Fruit fly (Drosophila melanogaster) whole organism, embryonic: ENCODE results near the gene CG4452.
A peak's percentile ranks its signal among the peaks of the same experiment; 100 is the strongest.

Experiments
- ATbp ChIP-seq: fragments of 200-800 bp; sonication (Bioruptor generic); optimal IDR thresholded peaks from 2 replicates; lab custom pipeline; 2017; ENCODE audit warnings: missing biosample characterization, mild to moderate bottlenecking, missing genetic modification characterization, missing genetic modification reagents
- CG10321 ChIP-seq: fragments of 200-800 bp; sonication (Bioruptor generic); IDR thresholded peaks from 2 replicates; pipeline ENCODE4 v1.3.6; 2022; ENCODE audit warnings: missing biosample characterization, missing genetic modification characterization
- CG10654 ChIP-seq: fragments of 200-800 bp; sonication (Bioruptor generic); optimal IDR thresholded peaks from 2 replicates; lab custom pipeline; 2016; ENCODE audit warnings: missing biosample characterization, missing genetic modification characterization
- CG11456 ChIP-seq: fragments of 200-800 bp; sonication (Bioruptor generic); IDR thresholded peaks from 3 replicates; pipeline ENCODE4 v1.3.6; 2022; ENCODE audit warnings: missing biosample characterization, missing genetic modification characterization
- CG11723 ChIP-seq: fragments of 200-800 bp; sonication (Bioruptor generic); optimal IDR thresholded peaks from 2 replicates; lab custom pipeline; 2017; ENCODE audit warnings: missing biosample characterization, mild to moderate bottlenecking, missing genetic modification characterization
- CG12942 ChIP-seq: fragments of 200-800 bp; sonication (Bioruptor generic); optimal IDR thresholded peaks from 3 replicates; lab custom pipeline; 2016; ENCODE audit warnings: missing biosample characterization, missing genetic modification characterization
- CG15073 ChIP-seq: fragments of 200-800 bp; sonication (Bioruptor generic); optimal IDR thresholded peaks from 2 replicates; lab custom pipeline; 2016; ENCODE audit warnings: missing biosample characterization, missing genetic modification characterization
- CG16779 ChIP-seq: fragments of 200-800 bp; sonication (Bioruptor generic); IDR thresholded peaks from 2 replicates; pipeline ENCODE4 v1.3.6; 2022; ENCODE audit warnings: missing biosample characterization, missing genetic modification characterization
- CG17361 ChIP-seq: fragments of 200-800 bp; sonication (Bioruptor generic); IDR thresholded peaks from 3 replicates; pipeline ENCODE4 v1.3.6; 2022; ENCODE audit warnings: missing biosample characterization, missing genetic modification characterization
- CG1792 ChIP-seq: fragments of 200-800 bp; sonication (Bioruptor generic); optimal IDR thresholded peaks from 2 replicates; lab custom pipeline; 2016; ENCODE audit warnings: missing biosample characterization, missing genetic modification characterization
- CG2116 ChIP-seq: fragments of 200-800 bp; sonication (Bioruptor generic); optimal IDR thresholded peaks from 3 replicates; lab custom pipeline; 2018; ENCODE audit warnings: missing biosample characterization, mild to moderate bottlenecking, missing genetic modification characterization
- CG2202 ChIP-seq: fragments of 200-800 bp; sonication (Bioruptor generic); optimal IDR thresholded peaks from 2 replicates; lab custom pipeline; 2018; ENCODE audit warnings: missing biosample characterization, mild to moderate bottlenecking, missing genetic modification characterization
- CG32532 ChIP-seq: fragments of 200-800 bp; sonication (Bioruptor generic); IDR thresholded peaks from 2 replicates; pipeline ENCODE4 v1.3.6; 2022; ENCODE audit warnings: missing biosample characterization, missing genetic modification characterization
- CG4328 ChIP-seq: fragments of 200-800 bp; sonication (Bioruptor generic); optimal IDR thresholded peaks from 3 replicates; lab custom pipeline; 2017; ENCODE audit warnings: missing biosample characterization, missing genetic modification reagents, missing genetic modification characterization
- CG7928 ChIP-seq: fragments of 200-800 bp; sonication (Bioruptor generic); optimal IDR thresholded peaks from 2 replicates; lab custom pipeline; 2017; ENCODE audit warnings: missing biosample characterization, mild to moderate bottlenecking, missing genetic modification characterization
- CHES-1-like ChIP-seq: fragments of 200-800 bp; sonication (Bioruptor generic); optimal IDR thresholded peaks from 2 replicates; lab custom pipeline; 2016; ENCODE audit warnings: missing biosample characterization, missing genetic modification characterization
- Dref ChIP-seq: fragments of 200-800 bp; sonication (Bioruptor generic); IDR thresholded peaks from 2 replicates; pipeline ENCODE4 v1.3.6; 2022; ENCODE audit warnings: missing biosample characterization, missing genetic modification characterization
- Fer3 ChIP-seq: fragments of 200-800 bp; sonication (Bioruptor generic); optimal IDR thresholded peaks from 2 replicates; lab custom pipeline; 2018; ENCODE audit warnings: missing biosample characterization, mild to moderate bottlenecking, missing genetic modification characterization, moderate library complexity
- H15 ChIP-seq: fragments of 200-800 bp; sonication (Bioruptor generic); IDR thresholded peaks from 3 replicates; pipeline ENCODE4 v1.3.6; 2022; ENCODE audit warnings: missing biosample characterization, missing genetic modification characterization
- Kr ChIP-seq: fragments of 200-800 bp; sonication (Bioruptor generic); optimal IDR thresholded peaks from 2 replicates; lab custom pipeline; 2017; ENCODE audit warnings: missing biosample characterization, mild to moderate bottlenecking, missing genetic modification characterization
- Lpt ChIP-seq: fragments of >200 bp; optimal IDR thresholded peaks from 2 replicates; lab custom pipeline; 2018; ENCODE audit warnings: missing biosample characterization, missing genetic modification characterization
- Med ChIP-seq: fragments of 200-800 bp; sonication (Bioruptor generic); peaks from one replicate; lab custom pipeline; 2016; ENCODE audit warnings: missing biosample characterization, missing genetic modification characterization, mild to moderate bottlenecking, inconsistent platforms, moderate library complexity
- Myb ChIP-seq: fragments of 200-800 bp; sonication (Bioruptor generic); optimal IDR thresholded peaks from 2 replicates; lab custom pipeline; 2016; ENCODE audit warnings: missing biosample characterization, missing genetic modification characterization
- NC2β ChIP-seq: fragments of 200-800 bp; sonication (Bioruptor generic); optimal IDR thresholded peaks from 2 replicates; lab custom pipeline; 2016; ENCODE audit warnings: missing biosample characterization, missing genetic modification characterization
- Neu2 ChIP-seq: fragments of 200-800 bp; sonication (Bioruptor generic); optimal IDR thresholded peaks from 3 replicates; lab custom pipeline; 2016; ENCODE audit warnings: missing biosample characterization, missing genetic modification characterization, borderline replicate concordance
- Sry-δ ChIP-seq: fragments of 200-800 bp; sonication (Bioruptor generic); optimal IDR thresholded peaks from 2 replicates; lab custom pipeline; 2016; ENCODE audit warnings: missing biosample characterization, missing genetic modification characterization
- Tbp ChIP-seq: fragments of >200 bp; optimal IDR thresholded peaks from 2 replicates; lab custom pipeline; 2018; ENCODE audit warnings: missing biosample characterization, missing genetic modification characterization
- Xbp1 ChIP-seq: fragments of 200-800 bp; sonication (Bioruptor generic); optimal IDR thresholded peaks from 3 replicates; lab custom pipeline; 2016; ENCODE audit warnings: missing biosample characterization, mild to moderate bottlenecking, missing genetic modification characterization
- ap ChIP-seq: fragments of 200-800 bp; sonication (Bioruptor generic); IDR thresholded peaks from 2 replicates; pipeline ENCODE4 v1.3.6; 2022; ENCODE audit warnings: missing biosample characterization, missing genetic modification characterization
- ase ChIP-seq: fragments of 200-800 bp; sonication (Bioruptor generic); IDR thresholded peaks from 3 replicates; pipeline ENCODE4 v1.3.6; 2022; ENCODE audit warnings: missing biosample characterization, missing genetic modification characterization
- ash1 ChIP-seq: fragments of 200-800 bp; sonication (Bioruptor generic); optimal IDR thresholded peaks from 2 replicates; lab custom pipeline; 2018; ENCODE audit warnings: missing biosample characterization, mild to moderate bottlenecking, missing genetic modification characterization
- bsh ChIP-seq, 2 experiments: fragments of 200-800 bp; sonication (Bioruptor generic); optimal IDR thresholded peaks; 2 replicates each; lab custom pipeline; 2017 to 2018; ENCODE audit warnings: mild to moderate bottlenecking in 2 of 2, missing biosample characterization in 2 of 2, missing genetic modification characterization in 2 of 2, moderate library complexity in 1 of 2
- cg ChIP-seq: fragments of 200-800 bp; sonication (Bioruptor generic); optimal IDR thresholded peaks from 3 replicates; lab custom pipeline; 2019; ENCODE audit warnings: missing biosample characterization, mild to moderate bottlenecking, missing genetic modification characterization, moderate library complexity
- dmrt11E ChIP-seq: fragments of 200-800 bp; sonication (Bioruptor generic); optimal IDR thresholded peaks from 3 replicates; lab custom pipeline; 2018; ENCODE audit warnings: missing biosample characterization, mild to moderate bottlenecking, missing genetic modification characterization, moderate library complexity
- ems ChIP-seq: fragments of 200-800 bp; sonication (Bioruptor generic); optimal IDR thresholded peaks from 3 replicates; lab custom pipeline; 2016; ENCODE audit warnings: missing biosample characterization, missing genetic modification characterization
- en ChIP-seq: fragments of 200-800 bp; sonication (Bioruptor generic); optimal IDR thresholded peaks from 2 replicates; lab custom pipeline; 2016; ENCODE audit warnings: missing biosample characterization, missing genetic modification characterization
- exex ChIP-seq: fragments of 200-800 bp; sonication (Bioruptor generic); optimal IDR thresholded peaks from 4 replicates; lab custom pipeline; 2018; ENCODE audit warnings: missing biosample characterization, mild to moderate bottlenecking, missing genetic modification characterization, moderate library complexity
- gro ChIP-seq: fragments of 200-800 bp; sonication (Bioruptor generic); optimal IDR thresholded peaks from 2 replicates; lab custom pipeline; 2016; ENCODE audit warnings: missing biosample characterization, missing genetic modification characterization
- nerfin-2 ChIP-seq: fragments of 200-800 bp; sonication (Bioruptor generic); IDR thresholded peaks from 2 replicates; pipeline ENCODE4 v1.3.6; 2022; ENCODE audit warnings: missing biosample characterization, missing genetic modification characterization; ENCODE audit not compliant: partially characterized antibody
- oc ChIP-seq: fragments of 200-800 bp; sonication (Bioruptor generic); optimal IDR thresholded peaks from 2 replicates; lab custom pipeline; 2018; ENCODE audit warnings: missing biosample characterization, mild to moderate bottlenecking, missing genetic modification characterization, moderate library complexity
- pnt ChIP-seq: fragments of 200-800 bp; sonication (Bioruptor generic); optimal IDR thresholded peaks from 3 replicates; lab custom pipeline; 2016; ENCODE audit warnings: missing biosample characterization, missing genetic modification characterization
- prd ChIP-seq, 3 experiments: fragments of >200 bp in 2 of 3; fragments of 200-800 bp in 1 of 3; sonication (Bioruptor generic) in 1 of 3; optimal IDR thresholded peaks in 2 of 3; IDR thresholded peaks in 1 of 3; 2 replicates in 2 of 3; 3 replicates in 1 of 3; pipeline versions ENCODE4 v1.3.6 to Lab custom; 2017 to 2022; ENCODE audit warnings: missing biosample characterization in 1 of 3, missing genetic modification characterization in 1 of 3
- rib ChIP-seq: fragments of 200-800 bp; sonication (Bioruptor generic); IDR thresholded peaks from 2 replicates; pipeline ENCODE4 v1.3.6; 2022; ENCODE audit warnings: missing biosample characterization, missing genetic modification characterization
- sd ChIP-seq: fragments of 200-800 bp; sonication (Bioruptor generic); optimal IDR thresholded peaks from 3 replicates; lab custom pipeline; 2018; ENCODE audit warnings: missing biosample characterization, mild to moderate bottlenecking, missing genetic modification characterization, moderate library complexity
- sens ChIP-seq: fragments of 200-800 bp; sonication (Bioruptor generic); peaks from one replicate; lab custom pipeline; 2016; ENCODE audit warnings: missing biosample characterization, missing genetic modification characterization
- shn ChIP-seq: fragments of 200-800 bp; sonication (Bioruptor generic); optimal IDR thresholded peaks from 3 replicates; lab custom pipeline; 2016; ENCODE audit warnings: missing biosample characterization, missing genetic modification characterization
- wdn ChIP-seq: fragments of 200-800 bp; sonication (Bioruptor generic); IDR thresholded peaks from 2 replicates; pipeline ENCODE4 v1.3.6; 2022; ENCODE audit warnings: missing biosample characterization, missing genetic modification characterization
- zen ChIP-seq: fragments of 200-800 bp; sonication (Bioruptor generic); optimal IDR thresholded peaks from 3 replicates; lab custom pipeline; 2018; ENCODE audit warnings: missing biosample characterization, mild to moderate bottlenecking, missing genetic modification characterization, moderate library complexity
- zen2 ChIP-seq: fragments of 200-800 bp; sonication (Bioruptor generic); IDR thresholded peaks from 3 replicates; pipeline ENCODE4 v1.3.6; 2022; ENCODE audit warnings: missing biosample characterization, missing genetic modification characterization; ENCODE audit not compliant: partially characterized antibody
- zfh1 ChIP-seq: fragments of 200-800 bp; sonication (Bioruptor generic); IDR thresholded peaks from 3 replicates; pipeline ENCODE4 v1.3.6; 2022; ENCODE audit warnings: missing biosample characterization, missing genetic modification characterization
- zfh2 ChIP-seq: fragments of 200-800 bp; sonication (Bioruptor generic); optimal IDR thresholded peaks from 2 replicates; lab custom pipeline; 2016; ENCODE audit warnings: missing biosample characterization, missing genetic modification characterization

The CG4452 gene

DNA sequence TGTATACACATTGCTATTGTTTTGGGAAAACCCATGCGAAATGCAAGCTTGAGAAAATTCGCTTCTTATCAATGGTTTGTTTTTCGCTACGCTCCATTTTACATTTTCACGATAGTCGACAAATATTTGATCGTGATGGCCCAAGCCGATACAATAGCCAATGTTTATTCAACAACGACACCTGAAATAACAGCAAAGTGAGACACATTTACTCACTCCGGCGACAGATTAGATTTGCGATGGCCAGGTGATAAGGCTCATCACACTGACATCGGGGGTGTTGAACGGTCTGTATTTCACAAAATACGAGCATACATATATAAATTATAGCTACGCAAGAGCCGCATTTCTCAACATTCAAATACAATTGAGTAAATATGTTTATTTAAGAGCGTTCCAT lies 30.0 kb downstream of the CG4452 start (continued):
- TF ChIP-seq CG10654 (GFP tag; lab: Kevin White, UChicago) (peak; percentile 71), CG7928 (GFP tag; lab: Kevin White, UChicago) (peak; percentile 43), pnt (GFP tag; lab: Kevin White, UChicago) (peak; percentile 25), ase (no peak), prd (optimal IDR thresholded peaks at IDR 0.05; lab: Kevin White, UChicago) (no peak), prd (GFP tag; IDR thresholded peaks at IDR 0.05; lab: Robert Waterston, UW) (no peak), NC2β (peak; percentile 9), gro (GFP tag; lab: Kevin White, UChicago) (peak; percentile 94), Med (peak; percentile 92), ap (no peak), CG32532 (peak; percentile 30; the same call in 1 of the 2 replicates), CG17361 (GFP tag; lab: Robert Waterston, UW) (no peak), shn (GFP tag; lab: Kevin White, UChicago) (no peak), Sry-δ (peak; percentile 28), CG12942 (GFP tag; lab: Kevin White, UChicago) (peak; percentile 16), CG11723 (peak; percentile 46), zen (tag; lab: Kevin White, UChicago) (no peak), CG15073 (GFP tag; lab: Kevin White, UChicago) (no peak), Kr (GFP tag; lab: Kevin White, UChicago) (peak; percentile 2), wdn (GFP tag; lab: Robert Waterston, UW) (0 out of 2 replicates have a peak, but pooled peaks have one; percentile 28), nerfin-2 (GFP tag; lab: Robert Waterston, UW) (no peak), CG4328 (peak; percentile 70), zfh2 (GFP tag; lab: Kevin White, UChicago) (peak; percentile 16), CG11456 (GFP tag; lab: Robert Waterston, UW) (no peak; the same call in 2 of the 3 replicates), Dref (GFP tag; lab: Robert Waterston, UW) (no peak), ash1 (GFP tag; lab: Kevin White, UChicago) (peak; percentile 95), CG16779 (GFP tag; lab: Robert Waterston, UW) (0 out of 2 replicates have a peak, but pooled peaks have one; percentile 48), ATbp (peak; percentile 72), CG2116 (GFP tag; lab: Kevin White, UChicago) (peak; percentile 11), rib (GFP tag; lab: Robert Waterston, UW) (peak; percentile 33; the same call in 1 of the 2 replicates), Myb (GFP tag; lab: Kevin White, UChicago) (peak; percentile 25), ems (peak; percentile 38), Neu2 (GFP tag; lab: Kevin White, UChicago) (no peak), cg (no peak), CG1792 (GFP tag; lab: Kevin White, UChicago) (peak; percentile 76), zfh1 (GFP tag; lab: Robert Waterston, UW) (peak; percentile 59; the same call in 2 of the 3 replicates), CG10321 (no peak), CHES-1-like (GFP tag; lab: Kevin White, UChicago) (peak; percentile 9), Xbp1 (GFP tag; lab: Kevin White, UChicago) (no peak), zen2 (GFP tag; lab: Robert Waterston, UW) (no peak), dmrt11E (tag; lab: Kevin White, UChicago) (no peak), Tbp (GFP tag; lab: Kevin White, UChicago) (no peak), sd (tag; lab: Kevin White, UChicago) (no peak), exex (tag; lab: Kevin White, UChicago) (peak; percentile 79), oc (tag; lab: Kevin White, UChicago) (no peak), H15 (GFP tag; lab: Robert Waterston, UW) (no peak), en (no peak), CG2202 (tag; lab: Kevin White, UChicago) (peak; percentile 48), Lpt (GFP tag; lab: Kevin White, UChicago) (no peak), sens (GFP tag; lab: Kevin White, UChicago) (peak; percentile 52), Fer3 (tag; lab: Kevin White, UChicago) (peak; percentile 84), bsh (GFP tag; optimal IDR thresholded peaks at IDR 0.05; lab: Kevin White, UChicago) (peak in 1 of 2 experiments; percentile 4)
